Fruit fly (Drosophila melanogaster): Measurements from ENCODE around the gene CG33169.

The CG33169 gene

dm6 chr3L:22909914-22910541 is 46.4 kb downstream of the CG33169 start, which contains the start of gene CG12768:
TSS of gene CG12768 (plus strand) at chr3L:22910491.
- TF ChIP-seq CG8478 (optimal IDR thresholded peaks at IDR 0.05) (no peak), CTCF (optimal IDR thresholded peaks at IDR 0.05) (no peak)

All from S2 (cell line).